Fruit fly (Drosophila melanogaster) whole organism, wandering third instar larva: ENCODE data around the gene Sox21b.

Source experiments
- Abd-B ChIP-seq: fragments of >200 bp; optimal IDR thresholded peaks from 2 replicates; lab custom pipeline; 2017; ENCODE audit warnings: missing biosample characterization, missing genetic modification characterization
- CG32264 ChIP-seq: fragments of 200-800 bp; sonication (Bioruptor generic); optimal IDR thresholded peaks from 2 replicates; lab custom pipeline; 2016; ENCODE audit warnings: missing biosample characterization, missing genetic modification characterization
- CG9705 ChIP-seq: fragments of 200-800 bp; sonication (Bioruptor generic); optimal IDR thresholded peaks from 2 replicates; lab custom pipeline; 2018; ENCODE audit warnings: missing biosample characterization, mild to moderate bottlenecking, missing genetic modification characterization
- CrebA ChIP-seq: fragments of 200-800 bp; sonication (Bioruptor generic); optimal IDR thresholded peaks from 2 replicates; lab custom pipeline; 2016; ENCODE audit warnings: missing biosample characterization, mild to moderate bottlenecking, missing genetic modification characterization, borderline replicate concordance
- Dfd ChIP-seq: fragments of >200 bp; optimal IDR thresholded peaks from 2 replicates; lab custom pipeline; 2017; ENCODE audit warnings: missing biosample characterization, missing genetic modification characterization
- Dif ChIP-seq: fragments of 200-275, 200-300 bp; sonication (Bioruptor generic); optimal IDR thresholded peaks from 2 replicates; lab custom pipeline; 2018; ENCODE audit warnings: missing biosample characterization, missing genetic modification characterization; ENCODE audit not compliant: partially characterized antibody
- HLH106 ChIP-seq: fragments of 200-800 bp; optimal IDR thresholded peaks from 3 replicates; lab custom pipeline; 2019; ENCODE audit warnings: missing biosample characterization, mild to moderate bottlenecking, missing genetic modification characterization, moderate library complexity
- Hnf4 ChIP-seq: fragments of 200-800 bp; sonication (Bioruptor generic); optimal IDR thresholded peaks from 2 replicates; lab custom pipeline; 2016; ENCODE audit warnings: missing biosample characterization, mild to moderate bottlenecking, missing genetic modification characterization
- Hr78 ChIP-seq: fragments of >200 bp; optimal IDR thresholded peaks from 2 replicates; lab custom pipeline; 2017; ENCODE audit warnings: missing biosample characterization, missing genetic modification characterization
- Hr83 ChIP-seq: fragments of 200-300 bp; sonication (Bioruptor generic); optimal IDR thresholded peaks from 2 replicates; lab custom pipeline; 2016; ENCODE audit warnings: missing biosample characterization, mild to moderate bottlenecking, missing genetic modification characterization, moderate library complexity; ENCODE audit not compliant: poor library complexity, severe bottlenecking
- Jra ChIP-seq: sonication (Bioruptor generic); optimal IDR thresholded peaks from 2 replicates; lab custom pipeline; 2016; ENCODE audit warnings: missing biosample characterization, missing genetic modification characterization
- Myc ChIP-seq: fragments of >200 bp; optimal IDR thresholded peaks from 2 replicates; lab custom pipeline; 2017
- N ChIP-seq: fragments of >200 bp; optimal IDR thresholded peaks from 2 replicates; lab custom pipeline; 2018; ENCODE audit warnings: missing biosample characterization, missing external identifiers, missing genetic modification characterization
- OdsH ChIP-seq: fragments of 200-800 bp; sonication (Bioruptor generic); optimal IDR thresholded peaks from 2 replicates; lab custom pipeline; 2016; ENCODE audit warnings: missing biosample characterization, mild to moderate bottlenecking, missing genetic modification characterization
- Rel ChIP-seq, 2 experiments: fragments of 200-800 bp; sonication (Bioruptor generic) in 1 of 2; optimal IDR thresholded peaks; 2 replicates in 1 of 2; 3 replicates in 1 of 2; lab custom pipeline; 2016 to 2019; ENCODE audit warnings: mild to moderate bottlenecking in 2 of 2, missing biosample characterization in 2 of 2, missing genetic modification characterization in 2 of 2, moderate library complexity in 1 of 2
- Sp1 ChIP-seq: fragments of 200-800 bp; sonication (Bioruptor generic); optimal IDR thresholded peaks from 3 replicates; lab custom pipeline; 2019; ENCODE audit warnings: missing biosample characterization, mild to moderate bottlenecking, missing genetic modification characterization, moderate library complexity
- Vsx2 ChIP-seq: fragments of 200-300, 225-300 bp; sonication (Bioruptor generic); optimal IDR thresholded peaks from 2 replicates; lab custom pipeline; 2018; ENCODE audit warnings: missing biosample characterization, missing genetic modification characterization; ENCODE audit not compliant: partially characterized antibody
- br ChIP-seq: fragments of 200-800 bp; sonication (Bioruptor generic); optimal IDR thresholded peaks from 2 replicates; lab custom pipeline; 2016; ENCODE audit warnings: missing biosample characterization, missing genetic modification characterization
- brk ChIP-seq: fragments of 200-800 bp; sonication (Bioruptor generic); optimal IDR thresholded peaks from 2 replicates; lab custom pipeline; 2016; ENCODE audit warnings: missing biosample characterization, mild to moderate bottlenecking, missing genetic modification characterization
- dl ChIP-seq, 2 experiments: fragments of 175-275, 200-275 bp in 1 of 2; fragments of 200-275 bp in 1 of 2; sonication (Bioruptor generic); optimal IDR thresholded peaks; lab custom pipeline; 2018; ENCODE audit warnings: mild to moderate bottlenecking in 2 of 2, missing biosample characterization in 2 of 2, missing genetic modification characterization in 2 of 2, moderate library complexity in 2 of 2; ENCODE audit not compliant: partially characterized antibody in 2 of 2, insufficient read depth in 1 of 2
- dsf ChIP-seq: sonication (Bioruptor generic); optimal IDR thresholded peaks from 2 replicates; lab custom pipeline; 2016; ENCODE audit warnings: missing biosample characterization, missing genetic modification characterization, borderline replicate concordance
- ey ChIP-seq: fragments of 200-800 bp; sonication (Bioruptor generic); optimal IDR thresholded peaks from 2 replicates; lab custom pipeline; 2016; ENCODE audit warnings: missing biosample characterization, missing genetic modification characterization
- foxo ChIP-seq, 2 experiments: fragments of 200-800 bp; sonication (Bioruptor generic); optimal IDR thresholded peaks; 2 replicates in 1 of 2; 3 replicates in 1 of 2; lab custom pipeline; 2016 to 2017; ENCODE audit warnings: missing biosample characterization in 2 of 2, missing genetic modification characterization in 2 of 2
- fru ChIP-seq: fragments of 200-800 bp; sonication (Bioruptor generic); optimal IDR thresholded peaks from 3 replicates; lab custom pipeline; 2016; ENCODE audit warnings: missing biosample characterization, mild to moderate bottlenecking, missing genetic modification characterization
- h ChIP-seq: fragments of 200-800 bp; sonication (Bioruptor generic); optimal IDR thresholded peaks from 3 replicates; lab custom pipeline; 2016; ENCODE audit warnings: missing biosample characterization, mild to moderate bottlenecking, missing genetic modification characterization
- jim ChIP-seq: fragments of 175-275, 200-325 bp; sonication (Bioruptor generic); optimal IDR thresholded peaks from 2 replicates; lab custom pipeline; 2016; ENCODE audit warnings: missing biosample characterization, mild to moderate bottlenecking, missing genetic modification characterization
- pan ChIP-seq: fragments of >200 bp; optimal IDR thresholded peaks from 2 replicates; lab custom pipeline; 2017
- psq ChIP-seq: fragments of 200-800 bp; sonication (Bioruptor generic); optimal IDR thresholded peaks from 3 replicates; lab custom pipeline; 2017; ENCODE audit warnings: missing biosample characterization, mild to moderate bottlenecking, missing genetic modification characterization, moderate library complexity
- rgr ChIP-seq: fragments of 200-800 bp; sonication (Bioruptor generic); optimal IDR thresholded peaks from 3 replicates; lab custom pipeline; 2016; ENCODE audit warnings: missing biosample characterization, mild to moderate bottlenecking, missing genetic modification characterization
- sage ChIP-seq: fragments of 200-800 bp; sonication (Bioruptor generic); optimal IDR thresholded peaks from 2 replicates; lab custom pipeline; 2016; ENCODE audit warnings: missing biosample characterization, mild to moderate bottlenecking, missing genetic modification characterization
- woc ChIP-seq: sonication (Bioruptor generic); optimal IDR thresholded peaks from 2 replicates; lab custom pipeline; 2016; ENCODE audit warnings: missing biosample characterization, mild to moderate bottlenecking, missing genetic modification characterization

Gene Sox21b

DNA sequence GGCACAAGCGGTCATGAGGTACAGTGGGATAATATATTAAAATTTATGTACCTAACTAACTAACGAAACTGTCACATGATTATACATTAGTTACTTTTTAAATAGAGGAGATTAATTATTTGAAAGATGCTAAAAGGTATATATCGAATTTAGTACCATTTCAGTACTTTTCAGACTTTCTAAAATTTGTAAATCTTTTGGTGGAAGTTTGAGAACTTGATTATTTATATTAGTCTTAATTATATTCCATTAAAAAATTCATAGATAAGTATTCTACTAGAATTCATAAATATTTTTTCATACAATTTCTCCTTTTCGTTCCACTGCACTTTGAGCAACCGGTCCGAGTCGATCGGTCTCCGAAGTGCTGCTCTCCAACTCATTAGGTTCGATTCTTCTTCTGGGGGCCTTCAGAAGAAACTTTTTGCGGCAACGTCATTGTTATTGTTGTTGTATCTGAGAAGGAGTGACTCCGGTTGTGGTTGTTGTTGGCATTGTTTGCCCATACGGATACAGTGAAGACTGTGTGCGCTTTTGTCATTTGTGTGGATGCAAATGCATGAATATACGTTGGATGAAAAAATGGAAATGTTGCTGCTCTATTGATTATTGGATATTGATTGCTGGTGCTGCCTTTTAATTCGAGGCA lies 14.7 kb upstream of the Sox21b start:
- TF ChIP-seq CG9705 (GFP tag; lab: Kevin White, UChicago) (no peak), CrebA (GFP tag; lab: Kevin White, UChicago) (no peak), OdsH (peak; percentile 32), psq (GFP tag; lab: Kevin White, UChicago) (peak; percentile 21), Sp1 (GFP tag; lab: Kevin White, UChicago) (peak; percentile 16), N (GFP tag; lab: Kevin White, UChicago) (no peak), Dif (GFP tag; lab: Kevin White, UChicago) (no peak), fru (GFP tag; lab: Kevin White, UChicago) (peak; percentile 1), HLH106 (tag; lab: Kevin White, UChicago) (peak; percentile 28), h (no peak), foxo (GFP tag; optimal IDR thresholded peaks at IDR 0.05; lab: Kevin White, UChicago) (peak in 1 of 2 experiments; percentile 25)
- TF ChIP-seq, all 38 proteins: peak for 6

DNA sequence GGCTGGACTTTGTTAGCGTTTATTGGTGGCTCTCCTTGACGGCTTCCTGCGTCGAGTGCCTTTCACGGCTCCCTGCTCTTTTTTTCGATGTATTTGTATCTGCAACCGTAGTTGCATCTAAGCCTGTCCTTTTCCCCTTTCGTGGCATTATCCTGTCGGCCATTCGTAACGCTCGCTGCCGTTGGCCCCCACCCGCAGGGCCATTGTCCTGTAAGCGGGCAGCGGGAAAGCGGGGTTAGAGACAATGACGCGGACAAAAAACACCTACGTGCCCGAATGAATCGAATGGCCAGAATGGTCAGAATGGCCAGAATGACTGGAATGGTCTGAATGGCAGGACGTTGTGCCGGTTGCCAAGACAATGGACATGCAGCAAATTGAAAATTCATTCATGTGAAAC lies 4.4 kb upstream of the Sox21b start:
- TF ChIP-seq psq (GFP tag; lab: Kevin White, UChicago) (no peak), Vsx2 (no peak), sage (GFP tag; lab: Kevin White, UChicago) (no peak), OdsH (no peak), Hnf4 (no peak), rgr (GFP tag; lab: Kevin White, UChicago) (no peak), dsf (GFP tag; lab: Kevin White, UChicago) (no peak), foxo (GFP tag; optimal IDR thresholded peaks at IDR 0.05; lab: Kevin White, UChicago) (no peak), N (GFP tag; lab: Kevin White, UChicago) (no peak), Hr83 (GFP tag; lab: Kevin White, UChicago) (no peak)

DNA sequence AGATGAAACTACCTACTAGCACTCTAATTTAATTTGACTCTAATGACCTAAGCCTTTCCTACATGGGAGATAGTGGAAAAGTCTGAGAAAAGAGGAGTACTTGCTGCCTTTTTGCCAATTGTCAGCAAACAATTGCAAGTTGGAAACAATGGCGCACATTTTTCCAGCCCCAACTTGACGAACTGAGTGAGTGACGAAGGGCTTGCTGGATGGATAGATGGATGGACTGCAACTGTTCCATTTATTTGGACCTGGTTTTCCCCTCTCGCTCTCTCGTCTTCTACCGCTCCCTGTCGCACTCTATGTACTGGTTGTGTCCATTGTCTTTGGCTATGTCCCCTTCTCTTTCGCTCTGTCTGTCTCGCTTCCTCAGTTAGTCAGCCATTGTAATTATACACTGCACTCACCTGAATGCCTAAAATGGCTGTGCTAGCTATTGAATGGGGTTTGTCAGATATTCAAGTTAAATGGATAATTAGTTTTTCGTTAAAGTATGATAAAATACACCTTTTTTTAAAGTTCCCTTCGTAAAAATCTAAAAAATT lies 1.8 kb upstream of the Sox21b start:
- no peak for TF ChIP-seq Hnf4
- no peak for TF ChIP-seq N (GFP tag; lab: Kevin White, UChicago)
- TF ChIP-seq Abd-B (GFP tag; lab: Kevin White, UChicago): no peak
- TF ChIP-seq ey: no peak
- no peak for TF ChIP-seq HLH106 (tag; lab: Kevin White, UChicago)
- TF ChIP-seq brk: no peak
- TF ChIP-seq jim: no peak
- no peak for TF ChIP-seq psq (GFP tag; lab: Kevin White, UChicago)
- no peak for TF ChIP-seq CrebA (GFP tag; lab: Kevin White, UChicago)
- TF ChIP-seq Dif (GFP tag; lab: Kevin White, UChicago): no peak
- no peak for TF ChIP-seq pan (lab: Kevin White, UChicago)
- TF ChIP-seq fru (GFP tag; lab: Kevin White, UChicago): no peak
- no peak for TF ChIP-seq dsf (GFP tag; lab: Kevin White, UChicago)
- TF ChIP-seq Dfd (GFP tag; lab: Kevin White, UChicago): no peak
- no peak for TF ChIP-seq Hr78 (GFP tag; lab: Kevin White, UChicago)
- no peak for TF ChIP-seq br
- no peak for TF ChIP-seq CG9705 (GFP tag; lab: Kevin White, UChicago)

DNA sequence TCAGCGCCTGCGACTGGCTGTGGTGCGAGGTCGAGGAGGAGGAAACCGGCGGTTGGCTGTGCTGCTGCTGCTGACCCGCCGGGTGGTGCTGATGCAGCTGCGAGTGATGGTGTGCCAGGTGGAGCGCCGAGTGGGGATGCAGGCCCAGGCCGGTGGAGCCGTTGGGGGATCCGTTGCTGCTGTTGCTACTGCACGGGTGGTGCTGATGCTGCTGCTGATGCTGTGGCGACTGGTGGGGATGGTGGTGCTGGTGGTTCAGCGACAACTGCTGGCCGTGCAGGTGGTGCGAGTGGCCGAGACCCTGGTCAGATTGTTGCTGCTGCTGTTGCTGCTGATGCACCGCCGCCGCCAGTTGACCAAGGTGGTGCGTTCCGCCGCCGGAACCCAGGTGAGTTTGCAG lies 5.5 kb downstream of the Sox21b start:
- TF ChIP-seq Rel (GFP tag; optimal IDR thresholded peaks at IDR 0.05; lab: Kevin White, UChicago) (no peak), Rel (tag; optimal IDR thresholded peaks at IDR 0.05; lab: Kevin White, UChicago) (no peak), pan (lab: Kevin White, UChicago) (no peak), brk (no peak), foxo (GFP tag; optimal IDR thresholded peaks at IDR 0.05; lab: Kevin White, UChicago) (no peak), dl (GFP tag; optimal IDR thresholded peaks at IDR 0.05; lab: Kevin White, UChicago; ENCODE audit: insufficient read depth in 1 of 2, partially characterized antibody in 2 of 2) (no peak), Jra (GFP tag; lab: Kevin White, UChicago) (no peak), Dfd (GFP tag; lab: Kevin White, UChicago) (peak; percentile 90)

DNA sequence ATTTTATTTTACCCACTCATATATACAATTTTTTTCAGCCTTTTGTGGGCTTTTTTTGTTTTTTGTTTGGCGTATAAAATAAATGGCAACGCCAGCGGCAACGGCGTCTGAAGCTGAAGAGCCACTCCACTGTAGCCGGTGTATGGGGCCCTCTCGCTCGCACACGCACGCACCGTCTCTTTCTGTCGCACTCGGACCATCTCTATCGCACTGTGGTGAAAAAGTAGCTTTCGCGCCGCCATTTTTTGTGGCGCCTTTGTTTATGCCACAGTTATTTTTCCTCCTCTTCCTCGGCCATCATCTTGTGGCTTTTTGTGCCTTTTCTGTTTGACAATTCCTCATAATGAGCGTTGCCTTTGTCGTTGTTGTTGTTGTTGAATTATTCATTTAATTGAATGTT lies 9.1 kb downstream of the Sox21b start:
- TF ChIP-seq Rel (GFP tag; optimal IDR thresholded peaks at IDR 0.05; lab: Kevin White, UChicago) (no peak), Rel (tag; optimal IDR thresholded peaks at IDR 0.05; lab: Kevin White, UChicago) (no peak), Hnf4 (no peak), CG32264 (GFP tag; lab: Kevin White, UChicago) (no peak), woc (no peak), brk (no peak), Dfd (GFP tag; lab: Kevin White, UChicago) (no peak), pan (lab: Kevin White, UChicago) (no peak), dl (GFP tag; optimal IDR thresholded peaks at IDR 0.05; lab: Kevin White, UChicago; ENCODE audit: insufficient read depth in 1 of 2, partially characterized antibody in 2 of 2) (no peak), Myc (lab: Kevin White, UChicago) (no peak), jim (no peak), Hr83 (GFP tag; lab: Kevin White, UChicago) (no peak), ey (no peak), CrebA (GFP tag; lab: Kevin White, UChicago) (no peak), foxo (GFP tag; optimal IDR thresholded peaks at IDR 0.05; lab: Kevin White, UChicago) (no peak), rgr (GFP tag; lab: Kevin White, UChicago) (no peak), h (no peak), CG9705 (GFP tag; lab: Kevin White, UChicago) (no peak), sage (GFP tag; lab: Kevin White, UChicago) (no peak), OdsH (no peak)
- TF ChIP-seq, all 38 proteins: peak for 0
